Fruit fly (Drosophila melanogaster) whole organism, embryonic: ENCODE measurements around the gene NFAT.

Source experiments
- B-H2 ChIP-seq: fragments of 200-800 bp; sonication (Bioruptor generic); optimal IDR thresholded peaks from 2 replicates; lab custom pipeline; 2018; ENCODE audit warnings: missing biosample characterization, mild to moderate bottlenecking, missing genetic modification characterization
- Blimp-1 ChIP-seq: fragments of 200-800 bp; sonication (Bioruptor generic); optimal IDR thresholded peaks from 3 replicates; lab custom pipeline; 2018; ENCODE audit warnings: missing biosample characterization, missing genetic modification characterization, mild to moderate bottlenecking, moderate library complexity, missing genetic modification reagents
- CG12071 ChIP-seq: fragments of 200-800 bp; sonication (Bioruptor generic); optimal IDR thresholded peaks from 3 replicates; lab custom pipeline; 2018; ENCODE audit warnings: missing biosample characterization, mild to moderate bottlenecking, missing genetic modification characterization
- CG1233 ChIP-seq: fragments of 200-800 bp; sonication (Bioruptor generic); optimal IDR thresholded peaks from 4 replicates; lab custom pipeline; 2018; ENCODE audit warnings: missing biosample characterization, mild to moderate bottlenecking, missing genetic modification characterization
- CG12659 ChIP-seq: fragments of 200-800 bp; sonication (Bioruptor generic); optimal IDR thresholded peaks from 3 replicates; lab custom pipeline; 2017; ENCODE audit warnings: mild to moderate bottlenecking, missing biosample characterization, missing genetic modification reagents, missing genetic modification characterization
- CG13624 ChIP-seq: fragments of 200-800 bp; sonication (Bioruptor generic); optimal IDR thresholded peaks from 2 replicates; lab custom pipeline; 2016; ENCODE audit warnings: missing biosample characterization, missing genetic modification characterization
- CG14014 ChIP-seq: fragments of 200-800 bp; sonication (Bioruptor generic); IDR thresholded peaks from 2 replicates; pipeline ENCODE4 v1.3.6; 2022; ENCODE audit warnings: missing biosample characterization, missing genetic modification characterization
- CG14965 ChIP-seq: fragments of 200-800 bp; sonication (Bioruptor generic); optimal IDR thresholded peaks from 2 replicates; lab custom pipeline; 2016; ENCODE audit warnings: missing biosample characterization, missing genetic modification characterization, borderline replicate concordance
- CG17612 ChIP-seq: fragments of 200-800 bp; sonication (Bioruptor generic); IDR thresholded peaks from 2 replicates; pipeline ENCODE4 v1.3.6; 2022; ENCODE audit warnings: missing biosample characterization, missing genetic modification characterization
- CG18599 ChIP-seq: fragments of 200-800 bp; sonication (Bioruptor generic); optimal IDR thresholded peaks from 3 replicates; lab custom pipeline; 2017; ENCODE audit warnings: missing biosample characterization, missing genetic modification characterization, mild to moderate bottlenecking, moderate library complexity, missing genetic modification reagents
- CG18619 ChIP-seq: fragments of 200-800 bp; sonication (Bioruptor generic); optimal IDR thresholded peaks from 3 replicates; lab custom pipeline; 2017; ENCODE audit warnings: missing biosample characterization, mild to moderate bottlenecking, missing genetic modification characterization
- CG2116 ChIP-seq: fragments of 200-800 bp; sonication (Bioruptor generic); optimal IDR thresholded peaks from 3 replicates; lab custom pipeline; 2018; ENCODE audit warnings: missing biosample characterization, mild to moderate bottlenecking, missing genetic modification characterization
- CG3065 ChIP-seq: fragments of 200-800 bp; sonication (Bioruptor generic); optimal IDR thresholded peaks from 2 replicates; lab custom pipeline; 2016; ENCODE audit warnings: missing biosample characterization, missing genetic modification characterization
- CG33557 ChIP-seq: fragments of 200-800 bp; sonication (Bioruptor generic); optimal IDR thresholded peaks from 2 replicates; lab custom pipeline; 2019; ENCODE audit warnings: missing biosample characterization, mild to moderate bottlenecking, missing genetic modification characterization, moderate library complexity
- CG3407 ChIP-seq: fragments of 200-800 bp; sonication (Bioruptor generic); optimal IDR thresholded peaks from 2 replicates; lab custom pipeline; 2018; ENCODE audit warnings: missing biosample characterization, mild to moderate bottlenecking, missing genetic modification characterization
- CG4328 ChIP-seq: fragments of 200-800 bp; sonication (Bioruptor generic); optimal IDR thresholded peaks from 3 replicates; lab custom pipeline; 2017; ENCODE audit warnings: missing biosample characterization, missing genetic modification reagents, missing genetic modification characterization
- CG4404 ChIP-seq: fragments of 200-800 bp; sonication (Bioruptor generic); IDR thresholded peaks from 2 replicates; pipeline ENCODE4 v1.3.6; 2022; ENCODE audit warnings: missing biosample characterization, missing genetic modification characterization
- CG4707 ChIP-seq: fragments of 200-800 bp; sonication (Bioruptor generic); optimal IDR thresholded peaks from 2 replicates; lab custom pipeline; 2018; ENCODE audit warnings: missing biosample characterization, mild to moderate bottlenecking, missing genetic modification characterization, moderate library complexity
- CG4730 ChIP-seq: fragments of 200-800 bp; sonication (Bioruptor generic); IDR thresholded peaks from 2 replicates; pipeline ENCODE4 v1.3.6; 2022; ENCODE audit warnings: missing biosample characterization, missing genetic modification characterization
- CG5953 ChIP-seq: fragments of 200-800 bp; sonication (Bioruptor generic); IDR thresholded peaks from 2 replicates; pipeline ENCODE4 v1.3.6; 2022; ENCODE audit warnings: missing biosample characterization, missing genetic modification characterization
- CG6854 ChIP-seq: fragments of 200-800 bp; sonication (Bioruptor generic); optimal IDR thresholded peaks from 3 replicates; lab custom pipeline; 2017; ENCODE audit warnings: missing biosample characterization, mild to moderate bottlenecking, missing genetic modification characterization
- CG7271 ChIP-seq: fragments of 200-800 bp; sonication (Bioruptor generic); optimal IDR thresholded peaks from 2 replicates; lab custom pipeline; 2018; ENCODE audit warnings: missing biosample characterization, mild to moderate bottlenecking, missing genetic modification characterization, moderate library complexity
- CG8089 ChIP-seq: fragments of 200-800 bp; sonication (Bioruptor generic); optimal IDR thresholded peaks from 3 replicates; lab custom pipeline; 2016; ENCODE audit warnings: missing biosample characterization, missing genetic modification characterization
- CG8281 ChIP-seq: fragments of 200-800 bp; sonication (Bioruptor generic); optimal IDR thresholded peaks from 2 replicates; lab custom pipeline; 2018; ENCODE audit warnings: missing biosample characterization, mild to moderate bottlenecking, missing genetic modification characterization, moderate library complexity
- CrebB ChIP-seq: fragments of 200-800 bp; sonication (Bioruptor generic); optimal IDR thresholded peaks from 3 replicates; lab custom pipeline; 2018; ENCODE audit warnings: missing biosample characterization, mild to moderate bottlenecking, missing genetic modification characterization
- Dbx ChIP-seq: fragments of 200-800 bp; sonication (Bioruptor generic); IDR thresholded peaks from 3 replicates; pipeline ENCODE4 v1.3.6; 2022; ENCODE audit warnings: missing biosample characterization, missing genetic modification characterization
- Dek ChIP-seq: fragments of 200-800 bp; sonication (Bioruptor generic); optimal IDR thresholded peaks from 3 replicates; lab custom pipeline; 2019; ENCODE audit warnings: missing biosample characterization, mild to moderate bottlenecking, missing genetic modification characterization, moderate library complexity
- Fer2 ChIP-seq: fragments of 200-800 bp; sonication (Bioruptor generic); optimal IDR thresholded peaks from 2 replicates; lab custom pipeline; 2018; ENCODE audit warnings: missing biosample characterization, mild to moderate bottlenecking, missing genetic modification characterization, moderate library complexity
- Hr51 ChIP-seq, 2 experiments: fragments of 200-800 bp; sonication (Bioruptor generic); optimal IDR thresholded peaks; 2 replicates in 1 of 2; 3 replicates in 1 of 2; lab custom pipeline; 2016 to 2018; ENCODE audit warnings: missing biosample characterization in 2 of 2, missing genetic modification characterization in 2 of 2, mild to moderate bottlenecking in 1 of 2, moderate library complexity in 1 of 2
- MBD-R2 ChIP-seq: fragments of 200-800 bp; sonication (Bioruptor generic); IDR thresholded peaks from 2 replicates; pipeline ENCODE4 v1.3.6; 2022; ENCODE audit warnings: missing biosample characterization, missing genetic modification characterization
- MTF-1 ChIP-seq: fragments of 200-800 bp; sonication (Bioruptor generic); optimal IDR thresholded peaks from 2 replicates; lab custom pipeline; 2018; ENCODE audit warnings: missing biosample characterization, mild to moderate bottlenecking, missing genetic modification characterization, borderline replicate concordance
- Mes4 ChIP-seq: fragments of 200-800 bp; sonication (Bioruptor generic); optimal IDR thresholded peaks from 2 replicates; lab custom pipeline; 2016; ENCODE audit warnings: missing biosample characterization, missing genetic modification characterization
- Optix ChIP-seq: fragments of 200-800 bp; sonication (Bioruptor generic); IDR thresholded peaks from 3 replicates; pipeline ENCODE4 v1.3.6; 2022; ENCODE audit warnings: missing biosample characterization, missing genetic modification characterization
- PHDP ChIP-seq: fragments of 200-800 bp; sonication (Bioruptor generic); optimal IDR thresholded peaks from 3 replicates; lab custom pipeline; 2018; ENCODE audit warnings: missing biosample characterization, mild to moderate bottlenecking, missing genetic modification characterization, moderate library complexity
- ase ChIP-seq: fragments of 200-800 bp; sonication (Bioruptor generic); IDR thresholded peaks from 3 replicates; pipeline ENCODE4 v1.3.6; 2022; ENCODE audit warnings: missing biosample characterization, missing genetic modification characterization
- ash1 ChIP-seq: fragments of 200-800 bp; sonication (Bioruptor generic); optimal IDR thresholded peaks from 2 replicates; lab custom pipeline; 2018; ENCODE audit warnings: missing biosample characterization, mild to moderate bottlenecking, missing genetic modification characterization
- ato ChIP-seq: fragments of 200-800 bp; sonication (Bioruptor generic); IDR thresholded peaks from 2 replicates; pipeline ENCODE4 v1.3.6; 2022; ENCODE audit warnings: missing biosample characterization, missing genetic modification characterization; ENCODE audit not compliant: partially characterized antibody
- bbx ChIP-seq: fragments of 200-800 bp; sonication (Bioruptor generic); IDR thresholded peaks from 2 replicates; pipeline ENCODE4 v1.3.6; 2022; ENCODE audit warnings: missing biosample characterization, missing genetic modification characterization; ENCODE audit not compliant: partially characterized antibody
- bcd ChIP-seq: fragments of 200-800 bp; sonication (Bioruptor generic); optimal IDR thresholded peaks from 2 replicates; lab custom pipeline; 2017; ENCODE audit warnings: missing biosample characterization, mild to moderate bottlenecking, missing genetic modification characterization
- cg ChIP-seq: fragments of 200-800 bp; sonication (Bioruptor generic); optimal IDR thresholded peaks from 3 replicates; lab custom pipeline; 2019; ENCODE audit warnings: missing biosample characterization, mild to moderate bottlenecking, missing genetic modification characterization, moderate library complexity
- ems ChIP-seq: fragments of 200-800 bp; sonication (Bioruptor generic); optimal IDR thresholded peaks from 3 replicates; lab custom pipeline; 2016; ENCODE audit warnings: missing biosample characterization, missing genetic modification characterization
- gce ChIP-seq: fragments of 200-800 bp; sonication (Bioruptor generic); IDR thresholded peaks from 3 replicates; pipeline ENCODE4 v1.3.6; 2022; ENCODE audit warnings: missing biosample characterization, missing genetic modification characterization
- lab ChIP-seq: fragments of 200-800 bp; sonication (Bioruptor generic); optimal IDR thresholded peaks from 3 replicates; lab custom pipeline; 2017; ENCODE audit warnings: missing biosample characterization, missing genetic modification characterization, mild to moderate bottlenecking, moderate library complexity, missing genetic modification reagents
- lov ChIP-seq, 2 experiments: fragments of 200-800 bp in 1 of 2; fragments of >200 bp in 1 of 2; sonication (Bioruptor generic) in 1 of 2; IDR thresholded peaks in 1 of 2; optimal IDR thresholded peaks in 1 of 2; 2 replicates in 1 of 2; 3 replicates in 1 of 2; pipeline versions ENCODE4 v1.3.6 to Lab custom; 2017 to 2022; ENCODE audit warnings: missing biosample characterization in 1 of 2, missing genetic modification characterization in 1 of 2
- onecut ChIP-seq: fragments of 200-800 bp; sonication (Bioruptor generic); IDR thresholded peaks from 2 replicates; pipeline ENCODE4 v1.3.6; 2022; ENCODE audit warnings: missing biosample characterization, missing genetic modification characterization
- pum ChIP-seq: fragments of 200-800 bp; sonication (Bioruptor generic); optimal IDR thresholded peaks from 2 replicates; lab custom pipeline; 2016; ENCODE audit warnings: missing biosample characterization, missing genetic modification characterization
- sr ChIP-seq: fragments of 200-800 bp; sonication (Bioruptor generic); IDR thresholded peaks from 3 replicates; pipeline ENCODE4 v1.3.6; 2022; ENCODE audit warnings: missing biosample characterization, missing genetic modification characterization
- ssp ChIP-seq: fragments of 200-800 bp; sonication (Bioruptor generic); IDR thresholded peaks from 2 replicates; pipeline ENCODE4 v1.3.6; 2022; ENCODE audit warnings: missing biosample characterization, missing genetic modification characterization

Gene NFAT

DNA sequence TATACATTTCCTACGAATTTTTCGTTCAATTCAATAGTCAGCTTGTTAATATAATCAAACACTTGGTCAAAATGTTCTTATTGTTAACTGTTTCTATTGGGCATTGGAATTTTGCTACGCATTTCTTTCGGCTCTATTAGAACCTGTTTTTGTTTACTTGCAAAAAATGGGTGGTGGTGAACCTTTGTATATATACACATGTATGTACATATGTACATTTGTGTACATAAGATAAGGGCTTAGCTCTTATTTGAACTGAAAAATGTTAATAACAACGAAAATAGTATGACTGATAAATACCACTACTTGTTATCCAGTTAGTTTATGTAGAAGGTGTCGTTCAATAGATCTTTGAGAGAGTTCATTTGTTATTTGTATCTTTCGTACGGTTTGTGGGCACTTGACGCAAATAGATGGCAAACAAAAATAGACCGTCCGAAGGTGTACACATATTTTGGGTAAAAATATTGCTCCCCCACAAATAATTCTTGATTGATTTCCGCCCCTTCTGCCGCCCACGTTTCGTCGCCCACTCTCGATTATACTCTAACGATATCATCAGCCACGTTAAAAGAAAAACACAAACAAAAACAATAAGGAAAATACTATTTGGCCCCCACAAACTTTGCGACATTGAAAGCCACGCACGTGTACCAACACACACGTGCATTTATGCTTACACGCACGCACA is 1.5 kb downstream of the NFAT start (continued):
- TF ChIP-seq CG14014 (GFP tag; lab: Robert Waterston, UW), result peak; percentile 48; the same call in 1 of the 2 replicates
- no peak for TF ChIP-seq ssp (GFP tag; lab: Robert Waterston, UW)
- TF ChIP-seq CG7271 (tag; lab: Kevin White, UChicago), result no peak
- TF ChIP-seq CG8089 (GFP tag; lab: Kevin White, UChicago), result no peak
- TF ChIP-seq CrebB (tag; lab: Kevin White, UChicago), result peak; percentile 56
- no peak for TF ChIP-seq CG4707 (GFP tag; lab: Kevin White, UChicago)
- TF ChIP-seq bbx (GFP tag; lab: Robert Waterston, UW), result no peak
- TF ChIP-seq CG4404 (GFP tag; lab: Robert Waterston, UW), result no peak
- peak; percentile 48 for TF ChIP-seq PHDP (tag; lab: Kevin White, UChicago)
- TF ChIP-seq MTF-1 (GFP tag; lab: Kevin White, UChicago), result peak; percentile 3
- no peak for TF ChIP-seq cg (GFP tag; lab: Kevin White, UChicago)
- TF ChIP-seq ato (GFP tag; lab: Robert Waterston, UW), result no peak
- TF ChIP-seq CG4730 (GFP tag; lab: Robert Waterston, UW), result no peak
- TF ChIP-seq CG17612 (GFP tag; lab: Robert Waterston, UW), result no peak
- TF ChIP-seq CG14965 (GFP tag; lab: Kevin White, UChicago), result no peak
- no peak for TF ChIP-seq CG18619 (GFP tag; lab: Kevin White, UChicago)
- no peak for TF ChIP-seq CG3407 (GFP tag; lab: Kevin White, UChicago)
- TF ChIP-seq Optix (GFP tag; lab: Robert Waterston, UW), result no peak
- no peak for TF ChIP-seq CG6854 (GFP tag; lab: Kevin White, UChicago)
- no peak for TF ChIP-seq bcd (GFP tag; lab: Kevin White, UChicago)
- no peak for TF ChIP-seq MBD-R2 (GFP tag; lab: Robert Waterston, UW)
- TF ChIP-seq lov (optimal IDR thresholded peaks at IDR 0.05; lab: Kevin White, UChicago), result no peak
- TF ChIP-seq lov (GFP tag; IDR thresholded peaks at IDR 0.05; lab: Robert Waterston, UW), result no peak
- TF ChIP-seq pum, result no peak
- no peak for TF ChIP-seq CG3065 (GFP tag; lab: Kevin White, UChicago)
- no peak for TF ChIP-seq Mes4 (GFP tag; lab: Kevin White, UChicago)
- TF ChIP-seq CG18599, result peak; percentile 69
- TF ChIP-seq CG12071 (GFP tag; lab: Kevin White, UChicago), result peak; percentile 55
- no peak for TF ChIP-seq Hr51 (GFP tag; optimal IDR thresholded peaks at IDR 0.05; lab: Kevin White, UChicago)
- TF ChIP-seq CG33557, result peak; percentile 18
- TF ChIP-seq CG5953 (GFP tag; lab: Robert Waterston, UW), result no peak
- TF ChIP-seq CG8281 (tag; lab: Kevin White, UChicago), result peak; percentile 7
- TF ChIP-seq sr, result peak; percentile 89
- TF ChIP-seq Blimp-1 (GFP tag; lab: Kevin White, UChicago), result peak; percentile 22
- no peak for TF ChIP-seq ase (GFP tag; lab: Robert Waterston, UW)
- peak; percentile 77 for TF ChIP-seq B-H2
- TF ChIP-seq ash1 (GFP tag; lab: Kevin White, UChicago), result peak; percentile 64
- peak; percentile 37 for TF ChIP-seq CG1233 (GFP tag; lab: Kevin White, UChicago)
- TF ChIP-seq Dbx (GFP tag; lab: Robert Waterston, UW), result peak; percentile 20; the same call in 1 of the 3 replicates
- TF ChIP-seq gce (GFP tag; lab: Robert Waterston, UW), result 0 out of 3 replicates have a peak, but pooled peaks have one; percentile 25
- no peak for TF ChIP-seq onecut
- peak; percentile 29 for TF ChIP-seq CG4328 (GFP tag; lab: Kevin White, UChicago)
- TF ChIP-seq lab (GFP tag; lab: Kevin White, UChicago), result peak; percentile 84
- TF ChIP-seq Dek (tag; lab: Kevin White, UChicago), result peak; percentile 46
- TF ChIP-seq ems (GFP tag; lab: Kevin White, UChicago), result no peak
- TF ChIP-seq CG13624 (GFP tag; lab: Kevin White, UChicago), result peak; percentile 10
- TF ChIP-seq Fer2 (tag; lab: Kevin White, UChicago), result peak; percentile 64
- peak; percentile 5 for TF ChIP-seq CG12659 (GFP tag; lab: Kevin White, UChicago)
- TF ChIP-seq CG2116 (GFP tag; lab: Kevin White, UChicago), result no peak
